Worm (Caenorhabditis elegans) whole organism, mixed stage, embryonic: Measurements from ENCODE around the gene srj-24.

Experiments
- M03D4.4 ChIP-seq: sonication (generic microtip); optimal IDR thresholded peaks from 2 replicates; lab custom pipeline; 2017; ENCODE audit warnings: mild to moderate bottlenecking, missing genetic modification characterization, missing compliant biosample characterization
- bed-3 ChIP-seq: fragments of 200-800 bp; sonication (Bioruptor generic); optimal IDR thresholded peaks from 3 replicates; lab custom pipeline; 2018; ENCODE audit warnings: mild to moderate bottlenecking, missing genetic modification characterization, moderate library complexity, missing compliant biosample characterization
- ceh-39 ChIP-seq: fragments of 150-350 bp; optimal IDR thresholded peaks from 2 replicates; lab custom pipeline; 2014; ENCODE audit warnings: missing biosample characterization, missing genetic modification characterization
- ceh-43 ChIP-seq: fragments of 200-800 bp; sonication (Bioruptor generic); optimal IDR thresholded peaks from 2 replicates; lab custom pipeline; 2018; ENCODE audit warnings: mild to moderate bottlenecking, missing genetic modification characterization, moderate library complexity, missing compliant biosample characterization
- ceh-83 ChIP-seq: fragments of 200-800 bp; sonication (Bioruptor generic); optimal IDR thresholded peaks from 2 replicates; lab custom pipeline; 2018; ENCODE audit warnings: mild to moderate bottlenecking, missing genetic modification characterization, missing compliant biosample characterization
- ces-1 ChIP-seq: fragments of 150-350 bp; optimal IDR thresholded peaks from 2 replicates; lab custom pipeline; 2014; ENCODE audit warnings: missing biosample characterization, missing genetic modification reagents, missing genetic modification characterization
- cnd-1 ChIP-seq: fragments of 200-800 bp; sonication (Bioruptor generic); optimal IDR thresholded peaks from 2 replicates; lab custom pipeline; 2018; ENCODE audit warnings: mild to moderate bottlenecking, missing genetic modification characterization, missing compliant biosample characterization
- flh-1 ChIP-seq: fragments of 200-800 bp; sonication (Bioruptor generic); optimal IDR thresholded peaks from 2 replicates; lab custom pipeline; 2018; ENCODE audit warnings: mild to moderate bottlenecking, missing genetic modification characterization, moderate library complexity, missing compliant biosample characterization
- ham-2 ChIP-seq: fragments of 200-800 bp; sonication (Bioruptor generic); optimal IDR thresholded peaks from 2 replicates; lab custom pipeline; 2018; ENCODE audit warnings: mild to moderate bottlenecking, missing genetic modification characterization, missing compliant biosample characterization
- hlh-1 ChIP-seq: fragments of 150-350 bp; optimal IDR thresholded peaks from 2 replicates; lab custom pipeline; 2014; ENCODE audit warnings: missing biosample characterization, missing genetic modification reagents, missing genetic modification characterization
- lin-32 ChIP-seq: fragments of 200-800 bp; sonication (Bioruptor generic); optimal IDR thresholded peaks from 2 replicates; lab custom pipeline; 2018; ENCODE audit warnings: mild to moderate bottlenecking, missing genetic modification characterization, missing compliant biosample characterization
- mab-5 ChIP-seq: fragments of 150-350 bp; optimal IDR thresholded peaks from 2 replicates; lab custom pipeline; 2014; ENCODE audit warnings: missing biosample characterization, missing genetic modification characterization
- mls-2 ChIP-seq: sonication (generic microtip); optimal IDR thresholded peaks from 2 replicates; lab custom pipeline; 2016; ENCODE audit warnings: mild to moderate bottlenecking, missing genetic modification characterization, moderate library complexity, missing compliant biosample characterization
- nhr-12 ChIP-seq: fragments of 150-350 bp; optimal IDR thresholded peaks from 2 replicates; lab custom pipeline; 2014; ENCODE audit warnings: missing biosample characterization, missing genetic modification characterization
- nhr-2 ChIP-seq: fragments of 150-350 bp; optimal IDR thresholded peaks from 2 replicates; lab custom pipeline; 2014; ENCODE audit warnings: missing biosample characterization, missing genetic modification characterization
- nhr-28 ChIP-seq: fragments of 150-350 bp; optimal IDR thresholded peaks from 2 replicates; lab custom pipeline; 2014; ENCODE audit warnings: missing biosample characterization, missing genetic modification characterization
- nhr-76 ChIP-seq: sonication (generic microtip); optimal IDR thresholded peaks from 2 replicates; lab custom pipeline; 2017; ENCODE audit warnings: missing biosample characterization, missing genetic modification characterization
- sem-2 ChIP-seq: fragments of 200-800 bp; sonication (Bioruptor generic); optimal IDR thresholded peaks from 2 replicates; lab custom pipeline; 2018; ENCODE audit warnings: mild to moderate bottlenecking, missing genetic modification characterization, missing compliant biosample characterization
- snpc-4 ChIP-seq: fragments of 150-350 bp; optimal IDR thresholded peaks from 2 replicates; lab custom pipeline; 2014; ENCODE audit warnings: missing biosample characterization, missing genetic modification characterization
- tbx-8 ChIP-seq: fragments of 200-800 bp; sonication (Bioruptor generic); optimal IDR thresholded peaks from 2 replicates; lab custom pipeline; 2018; ENCODE audit warnings: mild to moderate bottlenecking, missing genetic modification characterization, moderate library complexity, missing compliant biosample characterization
- unc-120 ChIP-seq: sonication (generic microtip); optimal IDR thresholded peaks from 2 replicates; lab custom pipeline; 2017; ENCODE audit warnings: missing genetic modification characterization, missing compliant biosample characterization; ENCODE audit not compliant: poor library complexity, severe bottlenecking
- unc-39 ChIP-seq: fragments of 150-350 bp; optimal IDR thresholded peaks from 2 replicates; lab custom pipeline; 2014; ENCODE audit warnings: missing biosample characterization, missing genetic modification characterization
- unc-62 ChIP-seq: fragments of 150-350 bp; optimal IDR thresholded peaks from 2 replicates; lab custom pipeline; 2014; ENCODE audit warnings: missing biosample characterization, missing genetic modification reagents, missing genetic modification characterization
- ztf-11 ChIP-seq: fragments of 150-350 bp; optimal IDR thresholded peaks from 2 replicates; lab custom pipeline; 2014; ENCODE audit warnings: missing biosample characterization, missing genetic modification characterization

Gene srj-24

ce11 chrV:730216-730615 lies 8.5 kb downstream of the srj-24 start:
- TF ChIP-seq snpc-4 (tag; lab: Kevin White, UChicago) = no peak
- TF ChIP-seq ceh-39 = no peak
- no peak for TF ChIP-seq nhr-28 (tag; lab: Kevin White, UChicago)
- TF ChIP-seq nhr-12 (tag; lab: Kevin White, UChicago) = no peak
- no peak for TF ChIP-seq bed-3 (GFP tag; lab: Kevin White, UChicago)
- no peak for TF ChIP-seq ceh-43 (GFP tag; lab: Kevin White, UChicago)
- no peak for TF ChIP-seq unc-120
- TF ChIP-seq mls-2 = no peak
- no peak for TF ChIP-seq ceh-83 (GFP tag; lab: Kevin White, UChicago)
- no peak for TF ChIP-seq lin-32 (GFP tag; lab: Kevin White, UChicago)
- TF ChIP-seq ces-1 (GFP tag; lab: Kevin White, UChicago) = no peak
- no peak for TF ChIP-seq flh-1
- no peak for TF ChIP-seq nhr-76
- no peak for TF ChIP-seq M03D4.4 (tag; lab: Kevin White, UChicago)

ce11 chrV:728822-729493 lies 9.7 kb downstream of the srj-24 start:
- TF ChIP-seq hlh-1 (tag; lab: Kevin White, UChicago) (peak; percentile 2), flh-1 (no peak)

- TF ChIP-seq nhr-12 (tag; lab: Kevin White, UChicago) (no peak), unc-120 (peak; percentile 72), mab-5 (tag; lab: Kevin White, UChicago) (peak; percentile 54), ztf-11 (tag; lab: Kevin White, UChicago) (no peak), unc-62 (peak; percentile 66), hlh-1 (tag; lab: Kevin White, UChicago) (peak; percentile 69)
- TF ChIP-seq, all 35 proteins: peak for 4
Measured at ce11 chrV:727484-728351, 11.0 kb downstream of the srj-24 start, which contains the start of the genes icl-1 and srh-2. icl-1 (minus strand) TSS chrV:728004. srh-2 (plus strand) TSS chrV:728301.

ce11 chrV:726573-727483 lies 11.8 kb downstream of the srj-24 start:
- TF ChIP-seq unc-120 (peak; percentile 30), nhr-12 (tag; lab: Kevin White, UChicago) (no peak), hlh-1 (tag; lab: Kevin White, UChicago) (peak; percentile 77)

- no peak for TF ChIP-seq mls-2
- no peak for TF ChIP-seq snpc-4 (tag; lab: Kevin White, UChicago)
- no peak for TF ChIP-seq unc-120
- no peak for TF ChIP-seq bed-3 (GFP tag; lab: Kevin White, UChicago)
- no peak for TF ChIP-seq cnd-1
- no peak for TF ChIP-seq unc-39 (tag; lab: Kevin White, UChicago)
- TF ChIP-seq nhr-12 (tag; lab: Kevin White, UChicago) = no peak
- no peak for TF ChIP-seq tbx-8 (GFP tag; lab: Kevin White, UChicago)
- no peak for TF ChIP-seq ces-1 (GFP tag; lab: Kevin White, UChicago)
- no peak for TF ChIP-seq sem-2
- TF ChIP-seq ham-2 (GFP tag; lab: Kevin White, UChicago) = no peak
- no peak for TF ChIP-seq nhr-2 (tag; lab: Kevin White, UChicago)
Measured at ce11 chrV:725807-726572, 12.7 kb downstream of the srj-24 start.
